Fruit fly (Drosophila melanogaster): ENCODE data around the gene CG42445.

- TF ChIP-seq CG3032 (tag; optimal IDR thresholded peaks at IDR 0.05) (no peak), lz (GFP tag; optimal IDR thresholded peaks at IDR 0.05) (no peak), ss (GFP tag; optimal IDR thresholded peaks at IDR 0.05) (no peak), fkh (GFP tag; optimal IDR thresholded peaks at IDR 0.05) (peak; percentile 42), cyc (GFP tag; optimal IDR thresholded peaks at IDR 0.05) (no peak), topi (GFP tag; optimal IDR thresholded peaks at IDR 0.05) (no peak), Hr39 (GFP tag; optimal IDR thresholded peaks at IDR 0.05) (no peak), OdsH (GFP tag; optimal IDR thresholded peaks at IDR 0.05) (no peak), CG6808 (GFP tag; optimal IDR thresholded peaks at IDR 0.05) (no peak), CG6276 (GFP tag; optimal IDR thresholded peaks at IDR 0.05) (no peak), Blimp-1 (GFP tag; optimal IDR thresholded peaks at IDR 0.05) (no peak), Hr4 (GFP tag; optimal IDR thresholded peaks at IDR 0.05) (no peak), CG6792 (GFP tag; optimal IDR thresholded peaks at IDR 0.05) (no peak)
These were observed at the start of gene CG42445 for dm6 chr3L:8158715-8159380.

Measured in whole organism, prepupa.